Worm (Caenorhabditis elegans): Measurements from ENCODE around the gene his-64.

DNA sequence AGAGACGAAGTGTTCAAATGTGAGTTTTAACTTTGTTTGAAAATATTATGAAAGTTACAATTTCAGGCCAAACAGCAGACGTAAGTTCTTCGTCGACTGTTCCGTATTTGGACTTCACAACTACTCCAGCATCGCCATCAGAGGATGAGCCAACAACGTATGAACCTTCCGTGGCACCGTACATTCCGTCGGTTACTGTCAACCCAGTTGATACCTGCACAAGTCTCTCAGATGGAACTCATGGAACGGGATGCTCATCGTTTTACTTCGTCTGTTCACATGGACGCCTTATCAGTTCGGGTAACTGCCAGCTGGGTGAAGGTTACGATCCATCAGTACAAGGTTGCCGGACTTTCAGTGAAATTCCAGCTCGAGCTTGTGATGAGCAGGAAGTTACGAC lies 31.2 kb upstream of the his-64 start:
- TF ChIP-seq nhr-25 (tag; optimal IDR thresholded peaks at IDR 0.05) (no peak), ztf-4 (tag; optimal IDR thresholded peaks at IDR 0.05) (no peak), snpc-4 (tag; optimal IDR thresholded peaks at IDR 0.05) (no peak), ceh-16 (tag; optimal IDR thresholded peaks at IDR 0.05) (no peak), dmd-4 (tag; optimal IDR thresholded peaks at IDR 0.05) (no peak), unc-62 (GFP tag; optimal IDR thresholded peaks at IDR 0.05) (no peak), nhr-11 (tag; optimal IDR thresholded peaks at IDR 0.05) (no peak), ceh-82 (tag; optimal IDR thresholded peaks at IDR 0.05) (no peak), ama-1 (optimal IDR thresholded peaks at IDR 0.05) (no peak), ztf-11 (tag; optimal IDR thresholded peaks at IDR 0.05) (no peak), ZK546.5 (tag; optimal IDR thresholded peaks at IDR 0.05) (no peak), mdl-1 (tag; optimal IDR thresholded peaks at IDR 0.05) (no peak), lin-13 (GFP tag; optimal IDR thresholded peaks at IDR 0.05) (no peak)
